Worm (Caenorhabditis elegans) whole organism, L4/young adult: ENCODE data around the gene C08E8.5.
"Not testable (repeated sequence)": the region's sequence is repeated elsewhere in the genome, so short reads cannot be mapped to it uniquely, and the experiment has no call there.

ENCODE experiments used
- W03F9.2 ChIP-seq: fragments of 150-350 bp; optimal IDR thresholded peaks from 2 replicates; lab custom pipeline; 2014; ENCODE audit warnings: missing biosample characterization, missing genetic modification characterization
- dao-5 ChIP-seq: sonication (generic microtip); optimal IDR thresholded peaks from 2 replicates; lab custom pipeline; 2016; ENCODE audit warnings: missing genotype, missing genetic modification characterization, moderate library complexity, missing compliant biosample characterization
- him-1 ChIP-seq: sonication (generic microtip); optimal IDR thresholded peaks from 2 replicates; lab custom pipeline; 2016; ENCODE audit warnings: missing genotype, missing genetic modification reagents, missing genetic modification characterization, missing compliant biosample characterization

- not testable (repeated sequence) for TF ChIP-seq dao-5; him-1; W03F9.2 (tag; lab: Kevin White, UChicago)
Observed at ce11 chrV:18404767-18405166, 45.0 kb upstream of the C08E8.5 start, which contains the start of gene srh-209.
